Worm (Caenorhabditis elegans): ENCODE data around the gene clec-229.

Gene clec-229

DNA sequence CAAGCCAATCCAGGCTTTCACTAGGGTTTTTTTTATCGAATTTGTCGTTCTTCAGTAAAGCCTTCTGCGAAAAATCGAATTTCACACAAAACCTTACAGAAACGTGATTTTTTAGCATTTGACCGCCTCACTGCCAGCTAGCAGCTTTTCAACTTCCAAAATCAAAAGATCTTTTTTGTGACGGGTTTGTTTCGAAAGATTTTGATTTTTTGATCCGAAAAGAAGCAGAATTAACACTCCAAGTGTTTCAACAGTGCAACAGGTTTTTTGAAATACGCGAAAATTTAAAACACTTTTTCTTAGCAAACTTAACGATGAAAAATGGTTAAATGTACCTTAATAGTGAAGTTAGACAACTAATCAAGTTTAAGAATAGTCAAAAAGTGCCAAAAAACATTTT lies at the start of gene clec-229:
Gene clec-229, minus strand, starts transcription at position 101 of the 400 bp plus-strand sequence.
- TF ChIP-seq ztf-23 (GFP tag; IDR thresholded peaks at IDR 0.05) (no peak), med-1 (GFP tag; optimal IDR thresholded peaks at IDR 0.05; ENCODE audit: insufficient read depth) (no peak), ref-1 (GFP tag; conservative IDR thresholded peaks at IDR 0.05) (no peak), T22C8.4 (GFP tag; IDR thresholded peaks at IDR 0.05) (no peak), tab-1 (GFP tag; IDR thresholded peaks at IDR 0.05) (no peak), cog-1 (tag; optimal IDR thresholded peaks at IDR 0.05) (no peak), ztf-29 (GFP tag; IDR thresholded peaks at IDR 0.05) (no peak), klf-2 (GFP tag; conservative IDR thresholded peaks at IDR 0.05) (no peak)

ce11 chrV:15388820-15389384 lies 47.6 kb upstream of the clec-229 start, which contains the start of gene srh-170:
Gene srh-170 (minus strand): TSS chrV:15388870.
- TF ChIP-seq T22C8.4 (GFP tag; IDR thresholded peaks at IDR 0.05): no peak
- TF ChIP-seq klf-2 (GFP tag; conservative IDR thresholded peaks at IDR 0.05): no peak
- TF ChIP-seq flt-1 (GFP tag; IDR thresholded peaks at IDR 0.05): no peak
- TF ChIP-seq ztf-29 (GFP tag; IDR thresholded peaks at IDR 0.05): no peak
- no peak for TF ChIP-seq cog-1 (tag; optimal IDR thresholded peaks at IDR 0.05)
- TF ChIP-seq tab-1 (GFP tag; IDR thresholded peaks at IDR 0.05): no peak
- TF ChIP-seq med-1 (GFP tag; optimal IDR thresholded peaks at IDR 0.05; ENCODE audit: insufficient read depth): no peak
- TF ChIP-seq ztf-23 (GFP tag; IDR thresholded peaks at IDR 0.05): no peak
- no peak for TF ChIP-seq ref-1 (GFP tag; conservative IDR thresholded peaks at IDR 0.05)

- TF ChIP-seq med-1 (GFP tag; optimal IDR thresholded peaks at IDR 0.05; ENCODE audit: insufficient read depth) (no peak), ztf-23 (GFP tag; IDR thresholded peaks at IDR 0.05) (no peak), flt-1 (GFP tag; IDR thresholded peaks at IDR 0.05) (no peak), ref-1 (GFP tag; conservative IDR thresholded peaks at IDR 0.05) (no peak), cog-1 (tag; optimal IDR thresholded peaks at IDR 0.05) (no peak), ztf-29 (GFP tag; IDR thresholded peaks at IDR 0.05) (no peak), klf-2 (GFP tag; conservative IDR thresholded peaks at IDR 0.05) (no peak), tab-1 (GFP tag; IDR thresholded peaks at IDR 0.05) (no peak), T22C8.4 (GFP tag; IDR thresholded peaks at IDR 0.05) (no peak)
These were observed 43.4 kb upstream of the clec-229 start, which contains the start of gene str-102 for ce11 chrV:15384733-15385132. Gene str-102 (plus strand): TSS chrV:15385033.

DNA sequence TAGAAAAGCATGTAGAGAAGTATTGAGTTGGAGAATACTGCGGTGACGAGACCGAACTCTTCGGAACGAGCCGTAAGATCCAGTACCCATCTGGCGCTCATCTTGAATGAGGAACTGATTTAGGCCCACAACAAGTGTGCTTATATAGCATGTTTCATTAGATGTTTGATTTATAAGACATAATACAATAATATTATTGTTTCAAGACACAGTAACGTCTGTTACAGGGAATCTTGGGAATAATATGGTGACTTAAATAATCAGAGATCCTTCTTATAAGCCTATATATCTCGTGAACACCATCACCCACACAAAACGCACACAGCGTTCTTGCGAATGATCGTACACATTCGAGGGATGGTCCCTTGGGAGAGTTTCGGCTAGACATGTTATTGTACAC lies 42.4 kb upstream of the clec-229 start, which contains the start of gene str-88:
Gene str-88, minus strand, starts transcription at position 101 of the 400 bp plus-strand sequence.
- no peak for TF ChIP-seq cog-1 (tag; optimal IDR thresholded peaks at IDR 0.05)
- TF ChIP-seq flt-1 (GFP tag; IDR thresholded peaks at IDR 0.05): no peak
- no peak for TF ChIP-seq ref-1 (GFP tag; conservative IDR thresholded peaks at IDR 0.05)
- TF ChIP-seq T22C8.4 (GFP tag; IDR thresholded peaks at IDR 0.05): no peak
- TF ChIP-seq klf-2 (GFP tag; conservative IDR thresholded peaks at IDR 0.05): no peak
- no peak for TF ChIP-seq ztf-23 (GFP tag; IDR thresholded peaks at IDR 0.05)
- TF ChIP-seq tab-1 (GFP tag; IDR thresholded peaks at IDR 0.05): no peak
- no peak for TF ChIP-seq med-1 (GFP tag; optimal IDR thresholded peaks at IDR 0.05; ENCODE audit: insufficient read depth)
- TF ChIP-seq ztf-29 (GFP tag; IDR thresholded peaks at IDR 0.05): no peak

DNA sequence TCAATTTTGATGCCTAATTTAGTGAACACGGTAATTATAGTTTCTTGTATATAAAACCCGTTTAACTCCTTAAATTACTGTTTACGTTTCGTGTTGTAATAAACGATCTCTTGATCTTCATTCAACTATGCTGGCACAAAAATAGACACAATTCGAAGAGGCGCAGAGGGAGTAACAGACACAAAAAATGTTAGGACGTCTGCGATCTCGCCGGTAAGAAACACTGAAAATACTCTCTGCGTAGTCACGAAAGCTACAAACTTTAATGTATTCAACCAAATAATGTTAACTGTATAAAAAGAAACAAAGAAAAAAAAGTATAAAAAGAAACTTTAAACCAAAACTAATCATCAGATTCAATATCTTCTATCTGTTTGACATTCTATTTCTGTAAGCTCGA lies 39.6 kb upstream of the clec-229 start, which contains the start of gene dhs-23:
Gene dhs-23, plus strand, starts transcription at position 363 of the 400 bp plus-strand sequence.
- TF ChIP-seq tab-1 (GFP tag; IDR thresholded peaks at IDR 0.05) (no peak), klf-2 (GFP tag; conservative IDR thresholded peaks at IDR 0.05) (no peak), med-1 (GFP tag; optimal IDR thresholded peaks at IDR 0.05; ENCODE audit: insufficient read depth) (no peak), flt-1 (GFP tag; IDR thresholded peaks at IDR 0.05) (no peak), ztf-29 (GFP tag; IDR thresholded peaks at IDR 0.05) (no peak), cog-1 (tag; optimal IDR thresholded peaks at IDR 0.05) (no peak), T22C8.4 (GFP tag; IDR thresholded peaks at IDR 0.05) (no peak), ref-1 (GFP tag; conservative IDR thresholded peaks at IDR 0.05) (no peak), ztf-23 (GFP tag; IDR thresholded peaks at IDR 0.05) (no peak)

DNA sequence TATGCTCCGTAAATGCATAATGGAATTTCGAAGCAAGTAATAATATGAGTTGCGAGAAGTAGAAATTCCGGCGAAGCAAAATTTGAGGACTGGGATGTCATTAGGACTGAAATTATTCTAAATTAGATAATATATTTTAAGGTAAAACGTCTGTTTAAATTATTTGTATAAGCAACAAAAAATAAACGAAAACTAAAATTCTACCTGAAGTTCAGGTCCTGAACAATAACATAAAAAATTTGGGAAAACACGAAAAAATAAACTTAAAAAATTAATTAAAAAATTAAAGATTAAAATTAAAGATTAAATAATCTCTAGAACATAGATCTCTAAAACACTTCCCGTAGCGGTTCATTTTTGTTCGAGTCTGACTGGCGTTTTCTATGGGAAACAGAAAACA lies 38.5 kb upstream of the clec-229 start, which contains the start of gene srh-251:
Gene srh-251, minus strand, starts transcription at position 101 of the 400 bp plus-strand sequence.
- TF ChIP-seq med-1 (GFP tag; optimal IDR thresholded peaks at IDR 0.05; ENCODE audit: insufficient read depth): no peak

DNA sequence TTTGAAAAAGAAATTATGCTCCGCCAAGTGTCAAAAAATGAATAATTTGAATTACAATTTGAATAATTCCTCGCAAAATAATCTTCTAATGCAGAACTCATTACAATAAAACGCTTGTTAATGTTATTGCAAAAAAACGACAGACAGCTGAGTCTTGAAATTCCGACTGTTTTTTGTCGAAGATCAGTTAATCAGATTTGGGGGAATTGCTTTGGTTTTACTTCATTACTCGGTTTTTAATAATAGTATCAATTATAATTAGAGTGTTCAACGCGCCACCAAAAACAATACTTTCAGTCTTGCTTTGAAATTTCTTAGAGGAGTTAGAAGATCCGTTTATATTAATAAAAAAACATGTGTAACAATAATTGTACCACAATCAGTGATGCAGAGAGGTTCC lies 36.6 kb upstream of the clec-229 start, which contains the start of gene srh-122:
Gene srh-122, minus strand, starts transcription at position 101 of the 400 bp plus-strand sequence.
- TF ChIP-seq tab-1 (GFP tag; IDR thresholded peaks at IDR 0.05) (no peak), klf-2 (GFP tag; conservative IDR thresholded peaks at IDR 0.05) (no peak), flt-1 (GFP tag; IDR thresholded peaks at IDR 0.05) (no peak), ref-1 (GFP tag; conservative IDR thresholded peaks at IDR 0.05) (no peak), cog-1 (tag; optimal IDR thresholded peaks at IDR 0.05) (no peak), med-1 (GFP tag; optimal IDR thresholded peaks at IDR 0.05; ENCODE audit: insufficient read depth) (no peak), ztf-29 (GFP tag; IDR thresholded peaks at IDR 0.05) (no peak), ztf-23 (GFP tag; IDR thresholded peaks at IDR 0.05) (no peak), T22C8.4 (GFP tag; IDR thresholded peaks at IDR 0.05) (no peak)

- no peak for TF ChIP-seq klf-2 (GFP tag; conservative IDR thresholded peaks at IDR 0.05)
These were observed 34.9 kb upstream of the clec-229 start, which contains the start of gene srh-52 for ce11 chrV:15376223-15376622. Gene srh-52 (minus strand): TSS chrV:15376323.

DNA sequence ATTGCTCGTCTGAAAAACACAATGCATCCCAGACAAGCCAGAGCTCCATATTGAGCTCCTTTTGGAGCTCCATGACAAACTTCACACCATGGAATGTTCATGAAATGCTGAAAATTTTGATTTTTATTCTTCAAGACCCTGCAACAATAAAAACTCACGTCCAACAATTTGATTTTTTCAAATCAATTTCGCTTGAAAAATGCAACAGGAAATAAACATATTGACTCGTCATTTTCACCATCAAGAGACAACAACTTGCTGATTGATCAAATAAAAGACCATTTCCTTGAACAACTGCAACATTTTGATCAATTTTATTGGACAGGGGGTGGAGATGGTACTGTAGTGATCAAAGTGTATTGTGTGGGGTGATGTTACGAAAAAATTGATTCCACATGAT lies 28.4 kb upstream of the clec-229 start, which contains the start of gene nhr-269:
Gene nhr-269, minus strand, starts transcription at position 101 of the 400 bp plus-strand sequence.
- TF ChIP-seq ztf-23 (GFP tag; IDR thresholded peaks at IDR 0.05) (no peak), ref-1 (GFP tag; conservative IDR thresholded peaks at IDR 0.05) (no peak), flt-1 (GFP tag; IDR thresholded peaks at IDR 0.05) (no peak), tab-1 (GFP tag; IDR thresholded peaks at IDR 0.05) (no peak), ztf-29 (GFP tag; IDR thresholded peaks at IDR 0.05) (no peak), T22C8.4 (GFP tag; IDR thresholded peaks at IDR 0.05) (no peak), med-1 (GFP tag; optimal IDR thresholded peaks at IDR 0.05; ENCODE audit: insufficient read depth) (no peak)

DNA sequence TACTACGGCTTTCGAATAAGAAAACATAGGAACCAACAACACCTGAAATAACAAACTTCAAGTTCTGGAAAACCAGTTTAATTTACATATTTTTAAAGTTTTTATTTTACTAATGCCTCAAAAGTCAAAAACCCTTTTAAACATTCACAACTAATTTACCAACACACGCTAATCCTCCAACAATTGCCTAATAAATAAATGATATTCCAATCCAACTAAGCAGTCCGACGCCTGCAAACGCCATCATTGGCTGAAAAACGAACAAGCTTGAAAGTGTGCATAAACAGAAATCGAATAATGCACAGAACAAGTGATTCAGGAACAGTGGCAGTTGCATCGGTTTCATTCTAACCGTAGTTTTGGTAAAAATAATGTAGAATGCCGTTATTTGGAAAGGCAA lies 26.5 kb upstream of the clec-229 start:
- TF ChIP-seq ztf-29 (GFP tag; IDR thresholded peaks at IDR 0.05) (no peak), T22C8.4 (GFP tag; IDR thresholded peaks at IDR 0.05) (no peak), klf-2 (GFP tag; conservative IDR thresholded peaks at IDR 0.05) (no peak), cog-1 (tag; optimal IDR thresholded peaks at IDR 0.05) (no peak), med-1 (GFP tag; optimal IDR thresholded peaks at IDR 0.05; ENCODE audit: insufficient read depth) (no peak)
